Fruit fly (Drosophila melanogaster) whole organism, prepupa: ENCODE data around the gene Pgant6.

Source experiments
- Blimp-1 ChIP-seq: fragments of 200-800 bp; sonication (Bioruptor generic); optimal IDR thresholded peaks from 3 replicates; lab custom pipeline; 2017; ENCODE audit warnings: missing biosample characterization, missing genetic modification characterization, mild to moderate bottlenecking, moderate library complexity, missing genetic modification reagents
- CG11294 ChIP-seq: fragments of 200-800 bp; sonication (Bioruptor generic); IDR thresholded peaks from 2 replicates; pipeline ENCODE4 v1.3.6; 2022; ENCODE audit warnings: missing biosample characterization, missing genetic modification characterization
- CG11762 ChIP-seq: fragments of 200-800 bp; sonication (Bioruptor generic); optimal IDR thresholded peaks from 3 replicates; lab custom pipeline; 2016; ENCODE audit warnings: missing biosample characterization, missing genetic modification characterization; ENCODE audit not compliant: insufficient read depth
- CG11902 ChIP-seq: fragments of 200-800 bp; sonication (Bioruptor generic); optimal IDR thresholded peaks from 3 replicates; lab custom pipeline; 2016; ENCODE audit warnings: missing biosample characterization, missing genetic modification characterization
- CG16779 ChIP-seq: fragments of 200-800 bp; sonication (Bioruptor generic); optimal IDR thresholded peaks from 3 replicates; lab custom pipeline; 2017; ENCODE audit warnings: missing biosample characterization, mild to moderate bottlenecking, missing genetic modification characterization
- CG3032 ChIP-seq: fragments of 200-800 bp; optimal IDR thresholded peaks from 2 replicates; lab custom pipeline; 2019; ENCODE audit warnings: missing biosample characterization, mild to moderate bottlenecking, missing genetic modification characterization, moderate library complexity
- CG31627 ChIP-seq: fragments of 200-800 bp; sonication (Bioruptor generic); optimal IDR thresholded peaks from 3 replicates; lab custom pipeline; 2016; ENCODE audit warnings: missing biosample characterization, missing genetic modification characterization
- CG32006 ChIP-seq: fragments of 200-800 bp; sonication (Bioruptor generic); optimal IDR thresholded peaks from 3 replicates; lab custom pipeline; 2017; ENCODE audit warnings: missing biosample characterization, mild to moderate bottlenecking, missing genetic modification characterization
- CG4318 ChIP-seq: fragments of 200-800 bp; sonication (Bioruptor generic); optimal IDR thresholded peaks from 3 replicates; lab custom pipeline; 2017; ENCODE audit warnings: missing biosample characterization, mild to moderate bottlenecking, missing genetic modification characterization
- CG6163 ChIP-seq: fragments of 200-800 bp; sonication (Bioruptor generic); IDR thresholded peaks from 3 replicates; pipeline ENCODE4 v1.3.6; 2022; ENCODE audit warnings: missing biosample characterization, missing genetic modification characterization
- CG6276 ChIP-seq: fragments of 200-800 bp; sonication (Bioruptor generic); optimal IDR thresholded peaks from 2 replicates; lab custom pipeline; 2017; ENCODE audit warnings: missing biosample characterization, mild to moderate bottlenecking, missing genetic modification characterization
- CG6792 ChIP-seq: fragments of 200-800 bp; sonication (Bioruptor generic); optimal IDR thresholded peaks from 3 replicates; lab custom pipeline; 2016; ENCODE audit warnings: missing biosample characterization, missing genetic modification characterization
- CG6808 ChIP-seq: fragments of 200-800 bp; sonication (Bioruptor generic); optimal IDR thresholded peaks from 3 replicates; lab custom pipeline; 2017; ENCODE audit warnings: missing biosample characterization, missing genetic modification characterization, mild to moderate bottlenecking, moderate library complexity, missing genetic modification reagents
- CG6854 ChIP-seq: fragments of 200-800 bp; sonication (Bioruptor generic); optimal IDR thresholded peaks from 2 replicates; lab custom pipeline; 2017; ENCODE audit warnings: missing biosample characterization, mild to moderate bottlenecking, missing genetic modification characterization
- CG7368 ChIP-seq: fragments of 200-800 bp; sonication (Bioruptor generic); optimal IDR thresholded peaks from 3 replicates; lab custom pipeline; 2016; ENCODE audit warnings: missing biosample characterization, missing genetic modification characterization
- CG8119 ChIP-seq: fragments of 200-800 bp; sonication (Bioruptor generic); IDR thresholded peaks from 3 replicates; pipeline ENCODE4 v1.3.6; 2022; ENCODE audit warnings: missing biosample characterization, missing genetic modification characterization
- CG8319 ChIP-seq: fragments of 200-800 bp; sonication (Bioruptor generic); optimal IDR thresholded peaks from 3 replicates; lab custom pipeline; 2016; ENCODE audit warnings: missing biosample characterization, missing genetic modification characterization
- CG8632 ChIP-seq: fragments of 200-800 bp; sonication (Bioruptor generic); optimal IDR thresholded peaks from 3 replicates; lab custom pipeline; 2016; ENCODE audit warnings: missing biosample characterization, missing genetic modification characterization
- CG9139 ChIP-seq: fragments of 200-800 bp; sonication (Bioruptor generic); optimal IDR thresholded peaks from 3 replicates; lab custom pipeline; 2017; ENCODE audit warnings: missing biosample characterization, mild to moderate bottlenecking, missing genetic modification characterization
- Eip78C ChIP-seq: fragments of 200-800 bp; sonication (Bioruptor generic); peaks from one replicate; lab custom pipeline; 2016; ENCODE audit warnings: missing biosample characterization, missing genetic modification characterization
- Ets21C ChIP-seq: fragments of 200-800 bp; sonication (Bioruptor generic); optimal IDR thresholded peaks from 3 replicates; lab custom pipeline; 2016; ENCODE audit warnings: missing biosample characterization, missing genetic modification characterization
- Ets96B ChIP-seq: fragments of 200-800 bp; optimal IDR thresholded peaks from 2 replicates; lab custom pipeline; 2019; ENCODE audit warnings: missing biosample characterization, mild to moderate bottlenecking, missing genetic modification characterization, moderate library complexity
- Gug ChIP-seq: fragments of 200-800 bp; sonication (Bioruptor generic); IDR thresholded peaks from 2 replicates; pipeline ENCODE4 v1.3.6; 2022; ENCODE audit warnings: missing biosample characterization, missing genetic modification characterization
- Hr4 ChIP-seq: fragments of 200-800 bp; sonication (Bioruptor generic); optimal IDR thresholded peaks from 3 replicates; lab custom pipeline; 2016; ENCODE audit warnings: missing biosample characterization, missing genetic modification characterization
- Lpt ChIP-seq: fragments of 200-800 bp; sonication (Bioruptor generic); optimal IDR thresholded peaks from 3 replicates; lab custom pipeline; 2016; ENCODE audit warnings: missing biosample characterization, missing genetic modification characterization
- Met ChIP-seq: fragments of 200-800 bp; sonication (Bioruptor generic); optimal IDR thresholded peaks from 3 replicates; lab custom pipeline; 2016; ENCODE audit warnings: missing biosample characterization, missing genetic modification characterization
- OdsH ChIP-seq: fragments of 200-800 bp; sonication (Bioruptor generic); optimal IDR thresholded peaks from 3 replicates; lab custom pipeline; 2016; ENCODE audit warnings: missing biosample characterization, missing genetic modification characterization
- Smox ChIP-seq: fragments of 200-800 bp; sonication (Bioruptor generic); optimal IDR thresholded peaks from 3 replicates; lab custom pipeline; 2016; ENCODE audit warnings: missing biosample characterization, missing genetic modification characterization
- Sox102F ChIP-seq: fragments of 200-800 bp; sonication (Bioruptor generic); optimal IDR thresholded peaks from 2 replicates; lab custom pipeline; 2016; ENCODE audit warnings: missing biosample characterization, mild to moderate bottlenecking, missing genetic modification characterization
- Sox14 ChIP-seq: fragments of 200-800 bp; sonication (Bioruptor generic); optimal IDR thresholded peaks from 3 replicates; lab custom pipeline; 2016; ENCODE audit warnings: missing biosample characterization, missing genetic modification characterization
- achi ChIP-seq: fragments of 200-800 bp; sonication (Bioruptor generic); optimal IDR thresholded peaks from 3 replicates; lab custom pipeline; 2016; ENCODE audit warnings: missing biosample characterization, missing genetic modification characterization
- acj6 ChIP-seq: fragments of 200-800 bp; sonication (Bioruptor generic); optimal IDR thresholded peaks from 3 replicates; lab custom pipeline; 2016; ENCODE audit warnings: missing biosample characterization, missing genetic modification characterization
- cyc ChIP-seq: fragments of 200-800 bp; sonication (Bioruptor generic); optimal IDR thresholded peaks from 3 replicates; lab custom pipeline; 2016; ENCODE audit warnings: missing biosample characterization, missing genetic modification characterization
- dac ChIP-seq: fragments of 200-800 bp; sonication (Bioruptor generic); optimal IDR thresholded peaks from 2 replicates; lab custom pipeline; 2017; ENCODE audit warnings: missing biosample characterization, mild to moderate bottlenecking, missing genetic modification characterization
- dsx ChIP-seq: fragments of 200-800 bp; optimal IDR thresholded peaks from 3 replicates; lab custom pipeline; 2019; ENCODE audit warnings: missing biosample characterization, mild to moderate bottlenecking, missing genetic modification characterization, moderate library complexity; ENCODE audit not compliant: poor library complexity, severe bottlenecking
- esn ChIP-seq: fragments of 200-800 bp; sonication (Bioruptor generic); optimal IDR thresholded peaks from 2 replicates; lab custom pipeline; 2016; ENCODE audit warnings: missing biosample characterization, mild to moderate bottlenecking, missing genetic modification characterization, moderate library complexity
- fd59A ChIP-seq: fragments of 200-800 bp; sonication (Bioruptor generic); optimal IDR thresholded peaks from 2 replicates; lab custom pipeline; 2017; ENCODE audit warnings: missing biosample characterization, mild to moderate bottlenecking, missing genetic modification characterization, missing genetic modification reagents
- fd85E ChIP-seq: fragments of 200-800 bp; sonication (Bioruptor generic); optimal IDR thresholded peaks from 3 replicates; lab custom pipeline; 2016; ENCODE audit warnings: missing biosample characterization, missing genetic modification characterization
- fkh ChIP-seq: fragments of 200-800 bp; sonication (Bioruptor generic); optimal IDR thresholded peaks from 3 replicates; lab custom pipeline; 2017; ENCODE audit warnings: missing biosample characterization, mild to moderate bottlenecking, missing genetic modification characterization, moderate library complexity
- net ChIP-seq: fragments of 200-800 bp; sonication (Bioruptor generic); optimal IDR thresholded peaks from 3 replicates; lab custom pipeline; 2016; ENCODE audit warnings: missing biosample characterization, missing genetic modification characterization
- pdm3 ChIP-seq: fragments of 200-800 bp; sonication (Bioruptor generic); optimal IDR thresholded peaks from 3 replicates; lab custom pipeline; 2016; ENCODE audit warnings: missing biosample characterization, missing genetic modification characterization
- spab ChIP-seq: fragments of 200-800 bp; sonication (Bioruptor generic); optimal IDR thresholded peaks from 2 replicates; lab custom pipeline; 2017; ENCODE audit warnings: missing biosample characterization, mild to moderate bottlenecking, missing genetic modification characterization, missing genetic modification reagents
- ss ChIP-seq, 2 experiments: fragments of 200-800 bp; sonication (Bioruptor generic); optimal IDR thresholded peaks; 2 replicates in 1 of 2; 3 replicates in 1 of 2; lab custom pipeline; 2017 to 2018; ENCODE audit warnings: mild to moderate bottlenecking in 2 of 2, missing biosample characterization in 2 of 2, missing genetic modification characterization in 2 of 2, moderate library complexity in 1 of 2
- topi ChIP-seq: fragments of 200-800 bp; sonication (Bioruptor generic); optimal IDR thresholded peaks from 3 replicates; lab custom pipeline; 2016; ENCODE audit warnings: missing biosample characterization, missing genetic modification characterization

Gene Pgant6

dm6 chr3L:2805137-2805955 lies 23.3 kb downstream of the Pgant6 start (continued):
- TF ChIP-seq fkh (GFP tag; lab: Kevin White, UChicago) (no peak), acj6 (GFP tag; lab: Kevin White, UChicago) (no peak), Sox14 (GFP tag; lab: Kevin White, UChicago) (no peak), CG16779 (tag; lab: Kevin White, UChicago) (peak; percentile 50), achi (peak; percentile 14), CG4318 (GFP tag; lab: Kevin White, UChicago) (no peak), Blimp-1 (no peak), dsx (GFP tag; lab: Kevin White, UChicago) (no peak), ss (GFP tag; optimal IDR thresholded peaks at IDR 0.05; lab: Kevin White, UChicago) (peak; percentile 74 to 79), pdm3 (peak; percentile 3), CG9139 (GFP tag; lab: Kevin White, UChicago) (peak; percentile 55), CG6792 (GFP tag; lab: Kevin White, UChicago) (no peak), CG6163 (peak; percentile 78), Hr4 (GFP tag; lab: Kevin White, UChicago) (no peak), fd59A (GFP tag; lab: Kevin White, UChicago) (no peak), topi (GFP tag; lab: Kevin White, UChicago) (no peak), CG3032 (tag; lab: Kevin White, UChicago) (peak; percentile 12), CG8632 (GFP tag; lab: Kevin White, UChicago) (no peak), Met (GFP tag; lab: Kevin White, UChicago) (no peak), net (GFP tag; lab: Kevin White, UChicago) (no peak), CG6276 (GFP tag; lab: Kevin White, UChicago) (peak; percentile 63), CG31627 (GFP tag; lab: Kevin White, UChicago) (no peak), Smox (no peak), CG11902 (GFP tag; lab: Kevin White, UChicago) (no peak), cyc (GFP tag; lab: Kevin White, UChicago) (no peak), Ets96B (tag; lab: Kevin White, UChicago) (peak; percentile 43), CG8119 (GFP tag; lab: Robert Waterston, UW) (peak; percentile 53; the same call in 2 of the 3 replicates), CG6854 (GFP tag; lab: Kevin White, UChicago) (no peak)

- TF ChIP-seq cyc (GFP tag; lab: Kevin White, UChicago) (peak; percentile 83), CG7368 (GFP tag; lab: Kevin White, UChicago) (peak; percentile 57), fkh (GFP tag; lab: Kevin White, UChicago) (peak; percentile 79), CG11902 (GFP tag; lab: Kevin White, UChicago) (peak; percentile 73), spab (GFP tag; lab: Kevin White, UChicago) (no peak), CG6808 (GFP tag; lab: Kevin White, UChicago) (no peak), net (GFP tag; lab: Kevin White, UChicago) (no peak), dac (GFP tag; lab: Kevin White, UChicago) (no peak), OdsH (peak; percentile 61), fd85E (GFP tag; lab: Kevin White, UChicago) (peak; percentile 2), CG32006 (GFP tag; lab: Kevin White, UChicago) (peak; percentile 15), Sox102F (GFP tag; lab: Kevin White, UChicago) (peak; percentile 60), Blimp-1 (no peak), ss (GFP tag; optimal IDR thresholded peaks at IDR 0.05; lab: Kevin White, UChicago) (no peak), topi (GFP tag; lab: Kevin White, UChicago) (peak; percentile 85), Ets21C (GFP tag; lab: Kevin White, UChicago) (peak; percentile 62), CG6854 (GFP tag; lab: Kevin White, UChicago) (no peak), CG31627 (GFP tag; lab: Kevin White, UChicago) (peak; percentile 60), CG11294 (GFP tag; lab: Robert Waterston, UW) (peak; percentile 85), acj6 (GFP tag; lab: Kevin White, UChicago) (peak; percentile 53), CG8632 (GFP tag; lab: Kevin White, UChicago) (peak; percentile 31), CG11762 (GFP tag; lab: Kevin White, UChicago) (peak; percentile 49), Eip78C (GFP tag; lab: Kevin White, UChicago) (peak; percentile 89), fd59A (GFP tag; lab: Kevin White, UChicago) (no peak), Ets96B (tag; lab: Kevin White, UChicago) (peak; percentile 18), pdm3 (peak; percentile 17), CG3032 (tag; lab: Kevin White, UChicago) (peak; percentile 51), Lpt (no peak), CG16779 (tag; lab: Kevin White, UChicago) (no peak), esn (peak; percentile 79), Hr4 (GFP tag; lab: Kevin White, UChicago) (peak; percentile 34), CG8319 (GFP tag; lab: Kevin White, UChicago) (peak; percentile 2), CG6163 (peak; percentile 93), Gug (GFP tag; lab: Robert Waterston, UW) (peak; percentile 83)
Observed at dm6 chr3L:2805956-2806527, 24.0 kb downstream of the Pgant6 start.
